Worm (Caenorhabditis elegans) whole organism, early embryonic: Measurements from ENCODE around the gene best-6.
A peak's percentile ranks its signal among the peaks of the same experiment; 100 is the strongest.

Experiments used
- ama-1 ChIP-seq: fragments of 150-350 bp; optimal IDR thresholded peaks from 2 replicates; lab custom pipeline; 2014
- flt-1 ChIP-seq: fragments of 200-800 bp; sonication (Bioruptor generic); IDR thresholded peaks from 2 replicates; pipeline ENCODE4 v1.3.6; 2022; ENCODE audit warnings: missing genetic modification characterization, missing compliant biosample characterization

DNA sequence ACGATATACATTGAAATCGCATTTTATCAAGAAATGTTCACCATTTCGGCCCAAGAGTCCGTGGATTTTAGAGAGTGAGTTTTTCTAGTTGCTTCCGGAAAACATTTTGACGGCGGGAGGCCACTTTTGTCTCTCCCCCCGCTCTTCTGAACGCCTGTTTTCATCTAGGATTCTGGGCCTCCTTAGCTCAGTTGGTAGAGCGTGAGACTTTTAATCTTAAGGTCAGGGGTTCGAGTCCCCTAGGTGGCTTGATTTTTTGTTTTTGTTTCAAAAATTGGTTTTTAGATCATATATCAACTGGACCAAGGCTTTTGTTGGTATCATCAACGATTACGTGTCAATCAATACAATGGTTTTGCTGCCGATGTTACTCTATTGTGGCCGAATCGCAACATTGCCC is 9.9 kb upstream of the best-6 start:
- TF ChIP-seq flt-1 (GFP tag; lab: Robert Waterston, UW) (peak; percentile 82), ama-1 (lab: Kevin White, UChicago) (no peak)
